Worm (Caenorhabditis elegans): ENCODE data around the gene srh-8.

srh-8 gene

DNA sequence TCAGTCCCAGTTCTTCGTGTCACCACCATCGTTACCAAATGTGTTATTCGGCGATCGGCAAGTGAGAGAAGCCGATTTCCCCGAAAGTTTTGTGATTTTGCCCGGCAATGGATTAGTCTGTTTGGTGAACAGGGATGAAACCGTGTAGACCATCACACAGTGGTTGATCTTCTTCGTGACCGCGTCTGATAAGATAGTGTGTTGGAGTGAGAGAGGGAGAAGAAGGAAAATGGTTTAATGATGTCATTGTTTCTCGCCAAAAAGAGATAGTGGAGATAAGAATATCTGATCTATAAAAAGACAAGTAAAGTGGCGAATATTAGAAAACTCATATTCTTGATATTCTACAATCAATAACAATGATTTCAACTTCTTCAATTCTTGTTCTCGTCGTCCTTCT lies 25.5 kb upstream of the srh-8 start, which contains the start of gene nlp-31 (continued):
- TF ChIP-seq ceh-88 (GFP tag; IDR thresholded peaks at IDR 0.05) (no peak), ceh-63 (GFP tag; optimal IDR thresholded peaks at IDR 0.05) (no peak), ztf-4 (tag; optimal IDR thresholded peaks at IDR 0.05) (peak; percentile 27), fkh-8 (tag; optimal IDR thresholded peaks at IDR 0.05) (no peak), nhr-90 (tag; optimal IDR thresholded peaks at IDR 0.05; ENCODE audit: poor library complexity) (peak; percentile 29), nhr-85 (tag) (peak; percentile 97), fkh-10 (GFP tag; optimal IDR thresholded peaks at IDR 0.05) (no peak), nhr-71 (tag; optimal IDR thresholded peaks at IDR 0.05) (peak; percentile 80), alr-1 (tag; optimal IDR thresholded peaks at IDR 0.05; ENCODE audit: borderline replicate concordance) (no peak), unc-86 (tag; optimal IDR thresholded peaks at IDR 0.05) (no peak), dpl-1 (GFP tag; optimal IDR thresholded peaks at IDR 0.05) (no peak), swsn-7 (tag; optimal IDR thresholded peaks at IDR 0.05) (no peak), isw-1 (GFP tag; IDR thresholded peaks at IDR 0.05) (no peak), lin-14 (GFP tag; optimal IDR thresholded peaks at IDR 0.05) (peak; percentile 73), hlh-4 (tag; optimal IDR thresholded peaks at IDR 0.05) (no peak), lin-35 (GFP tag; optimal IDR thresholded peaks at IDR 0.05) (peak in 1 of 2 experiments; percentile 43), nhr-12 (tag; optimal IDR thresholded peaks at IDR 0.05) (no peak), blmp-1 (tag; optimal IDR thresholded peaks at IDR 0.05) (peak; percentile 89), vab-15 (tag; optimal IDR thresholded peaks at IDR 0.05) (no peak), efl-1 (optimal IDR thresholded peaks at IDR 0.05) (no peak), efl-1 (GFP tag; optimal IDR thresholded peaks at IDR 0.05 in 1 of 2) (no peak), nhr-20 (tag; optimal IDR thresholded peaks at IDR 0.05) (peak; percentile 88), Y116A8C.19 (tag; optimal IDR thresholded peaks at IDR 0.05; ENCODE audit: borderline replicate concordance) (no peak), hpl-2 (GFP tag; optimal IDR thresholded peaks at IDR 0.05) (no peak), mef-2 (tag; optimal IDR thresholded peaks at IDR 0.05) (no peak), hlh-17 (GFP tag; optimal IDR thresholded peaks at IDR 0.05; ENCODE audit: borderline replicate concordance) (no peak), F16B12.6 (tag; optimal IDR thresholded peaks at IDR 0.05) (no peak), zip-4 (GFP tag; optimal IDR thresholded peaks at IDR 0.05) (no peak), lsy-2 (tag; optimal IDR thresholded peaks at IDR 0.05) (peak in 1 of 2 experiments; percentile 21), nhr-77 (tag; optimal IDR thresholded peaks at IDR 0.05) (no peak), ceh-8 (GFP tag; optimal IDR thresholded peaks at IDR 0.05) (no peak)

ce11 chrV:3980228-3980933 lies 24.9 kb upstream of the srh-8 start:
- TF ChIP-seq nhr-77 (tag; optimal IDR thresholded peaks at IDR 0.05) (no peak), sup-37 (GFP tag; optimal IDR thresholded peaks at IDR 0.05) (no peak), lin-35 (GFP tag; optimal IDR thresholded peaks at IDR 0.05) (no peak), sptf-1 (tag; optimal IDR thresholded peaks at IDR 0.05) (no peak), unc-86 (tag; optimal IDR thresholded peaks at IDR 0.05) (no peak), ama-1 (optimal IDR thresholded peaks at IDR 0.05) (no peak), zip-4 (GFP tag; optimal IDR thresholded peaks at IDR 0.05) (no peak), lin-13 (GFP tag; optimal IDR thresholded peaks at IDR 0.05) (no peak), lin-14 (GFP tag; optimal IDR thresholded peaks at IDR 0.05) (no peak), nhr-85 (tag) (no peak), ets-5 (GFP tag; IDR thresholded peaks at IDR 0.05) (no peak), unc-62 (GFP tag; optimal IDR thresholded peaks at IDR 0.05) (no peak), egl-13 (tag; optimal IDR thresholded peaks at IDR 0.05) (no peak), pax-3 (tag; optimal IDR thresholded peaks at IDR 0.05) (no peak)

DNA sequence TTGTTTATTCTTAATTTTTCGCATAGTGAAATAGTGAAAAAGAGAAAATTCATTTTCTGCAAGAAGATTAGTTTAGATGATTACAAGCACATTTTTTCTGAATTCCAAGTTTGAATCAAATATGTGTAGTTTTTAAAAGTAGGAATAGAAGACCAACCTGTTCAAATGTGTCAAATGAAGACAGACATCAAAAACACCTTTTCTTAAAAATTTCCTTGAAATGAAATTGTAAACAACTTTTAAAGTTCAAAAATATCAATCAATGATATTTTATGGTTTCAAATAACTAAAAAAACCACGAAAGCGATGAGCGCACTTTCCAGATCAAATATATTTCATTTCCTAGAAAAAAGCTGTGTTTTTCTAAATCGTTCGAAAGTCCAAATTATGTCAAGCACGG lies 23.6 kb upstream of the srh-8 start, which contains the start of gene nlp-30:
nlp-30 (plus strand) TSS at position 301 of the 400 bp plus-strand sequence.
- TF ChIP-seq nhr-19 (GFP tag; conservative IDR thresholded peaks at IDR 0.05): no peak
- TF ChIP-seq aha-1 (tag; optimal IDR thresholded peaks at IDR 0.05): no peak
- no peak for TF ChIP-seq snu-23 (GFP tag; optimal IDR thresholded peaks at IDR 0.05)
- TF ChIP-seq unc-86 (tag; optimal IDR thresholded peaks at IDR 0.05): no peak
- TF ChIP-seq zip-4 (GFP tag; optimal IDR thresholded peaks at IDR 0.05): no peak
- TF ChIP-seq irx-1 (tag; optimal IDR thresholded peaks at IDR 0.05): no peak
- TF ChIP-seq fkh-10 (GFP tag; optimal IDR thresholded peaks at IDR 0.05): no peak
- no peak for TF ChIP-seq C34B4.2 (tag; optimal IDR thresholded peaks at IDR 0.05)
- no peak for TF ChIP-seq F16B12.6 (tag; optimal IDR thresholded peaks at IDR 0.05)
- no peak for TF ChIP-seq isw-1 (GFP tag; IDR thresholded peaks at IDR 0.05)
- no peak for TF ChIP-seq nhr-77 (tag; optimal IDR thresholded peaks at IDR 0.05)
- no peak for TF ChIP-seq fkh-8 (tag; optimal IDR thresholded peaks at IDR 0.05)
- TF ChIP-seq mdl-1 (tag; optimal IDR thresholded peaks at IDR 0.05): no peak
- no peak for TF ChIP-seq lin-14 (GFP tag; optimal IDR thresholded peaks at IDR 0.05)
- no peak for TF ChIP-seq pag-3 (tag; optimal IDR thresholded peaks at IDR 0.05; ENCODE audit: borderline replicate concordance, insufficient read depth)

Measured in whole organism, L1 larva.